Worm (Caenorhabditis elegans): ENCODE data around the gene C54F6.19.

- TF ChIP-seq dmd-4 (tag; optimal IDR thresholded peaks at IDR 0.05; ENCODE audit: borderline replicate concordance): no peak
- no peak for TF ChIP-seq eyg-1 (tag; optimal IDR thresholded peaks at IDR 0.05)
- TF ChIP-seq ama-1 (optimal IDR thresholded peaks at IDR 0.05): no peak
- no peak for TF ChIP-seq che-1 (tag; optimal IDR thresholded peaks at IDR 0.05)
- TF ChIP-seq K02D7.2 (tag; optimal IDR thresholded peaks at IDR 0.05): no peak
- TF ChIP-seq pros-1 (tag; optimal IDR thresholded peaks at IDR 0.05): no peak
- TF ChIP-seq lim-6 (tag; optimal IDR thresholded peaks at IDR 0.05): no peak
- no peak for TF ChIP-seq fkh-10 (GFP tag; optimal IDR thresholded peaks at IDR 0.05)
- TF ChIP-seq nhr-11 (tag; optimal IDR thresholded peaks at IDR 0.05): no peak
- no peak for TF ChIP-seq fkh-6 (tag; optimal IDR thresholded peaks at IDR 0.05)
- no peak for TF ChIP-seq tbx-2 (tag; optimal IDR thresholded peaks at IDR 0.05)
- no peak for TF ChIP-seq Y22D7AL.16 (tag; optimal IDR thresholded peaks at IDR 0.05)
- TF ChIP-seq rnt-1 (tag; optimal IDR thresholded peaks at IDR 0.05): no peak
Measured at ce11 chrV:7553873-7554362, 8.6 kb downstream of the C54F6.19 start, which contains the start of gene ttr-10.

Measured in whole organism, late embryonic.